Worm (Caenorhabditis elegans): ENCODE results near the gene Y42A5A.3.

Gene Y42A5A.3

ce11 chrV:11076403-11076802 is 19.4 kb downstream of the Y42A5A.3 start (continued):
- TF ChIP-seq zfp-3 (GFP tag; conservative IDR thresholded peaks at IDR 0.05) (peak; percentile 49), Y5F2A.4 (GFP tag; optimal IDR thresholded peaks at IDR 0.05) (no peak), snpc-4 (tag; optimal IDR thresholded peaks at IDR 0.05) (no peak), D1046.2 (GFP tag; IDR thresholded peaks at IDR 0.05) (no peak), aly-2 (tag; optimal IDR thresholded peaks at IDR 0.05) (peak; percentile 25), gei-8 (GFP tag; optimal IDR thresholded peaks at IDR 0.05) (no peak), skn-1 (tag; optimal IDR thresholded peaks at IDR 0.05) (no peak), dmd-8 (GFP tag; IDR thresholded peaks at IDR 0.05) (peak; percentile 81; the same call in 1 of the 2 replicates), pqm-1 (tag; optimal IDR thresholded peaks at IDR 0.05) (peak; percentile 1), lin-15B (tag; optimal IDR thresholded peaks at IDR 0.05) (no peak), dmd-6 (GFP tag; IDR thresholded peaks at IDR 0.05) (peak; percentile 22; the same call in 1 of the 2 replicates), lin-13 (GFP tag; optimal IDR thresholded peaks at IDR 0.05) (peak; percentile 50), ctbp-1 (GFP tag; IDR thresholded peaks at IDR 0.05) (peak; percentile 75), tra-1 (GFP tag; IDR thresholded peaks at IDR 0.05) (peak; percentile 46; the same call in 1 of the 2 replicates), ceh-44 (GFP tag; IDR thresholded peaks at IDR 0.05) (no peak), ztf-11 (tag; optimal IDR thresholded peaks at IDR 0.05) (no peak), hmg-1.1 (GFP tag; IDR thresholded peaks at IDR 0.05) (0 out of 2 replicates have a peak, but pooled peaks have one; percentile 26), F49E8.2 (tag; optimal IDR thresholded peaks at IDR 0.05; ENCODE audit: borderline replicate concordance) (peak; percentile 93), hlh-30 (tag; optimal IDR thresholded peaks at IDR 0.05; ENCODE audit: insufficient read depth) (peak; percentile 22), lim-7 (GFP tag; IDR thresholded peaks at IDR 0.05) (peak; percentile 57), Y105C5A.15 (GFP tag; IDR thresholded peaks at IDR 0.05) (peak; percentile 65; the same call in 1 of the 2 replicates), vab-7 (GFP tag; IDR thresholded peaks at IDR 0.05) (no peak; the same call in 1 of the 2 replicates), lin-29 (GFP tag; IDR thresholded peaks at IDR 0.05) (0 out of 2 replicates have a peak, but pooled peaks have one; percentile 9), tag-97 (GFP tag; IDR thresholded peaks at IDR 0.05) (no peak), F44E2.7 (GFP tag; IDR thresholded peaks at IDR 0.05) (0 out of 2 replicates have a peak, but pooled peaks have one; percentile 30)

DNA sequence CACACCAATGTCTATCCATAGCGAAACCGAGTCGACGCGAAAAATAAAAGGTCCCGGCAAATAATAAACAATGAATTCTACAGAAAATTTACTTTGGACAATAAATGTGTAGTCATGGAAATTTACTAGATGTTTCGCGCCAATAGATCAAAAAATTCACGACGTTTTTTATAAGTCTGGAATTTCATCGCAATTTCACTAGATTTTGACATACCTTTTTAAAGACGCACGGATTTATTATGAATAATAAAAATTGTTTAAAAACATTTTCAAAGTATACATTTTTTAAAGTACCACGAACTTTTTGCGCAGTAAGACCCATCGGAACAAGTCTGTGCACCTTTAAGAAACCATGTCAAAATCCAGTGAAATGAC is 19.8 kb downstream of the Y42A5A.3 start:
- no peak for TF ChIP-seq fos-1 (tag; optimal IDR thresholded peaks at IDR 0.05)
- TF ChIP-seq tag-97 (GFP tag; IDR thresholded peaks at IDR 0.05), result 0 out of 2 replicates have a peak, but pooled peaks have one; percentile 39
- no peak for TF ChIP-seq madf-9 (GFP tag; conservative IDR thresholded peaks at IDR 0.05)
- TF ChIP-seq F10B5.3 (tag; optimal IDR thresholded peaks at IDR 0.05), result peak; percentile 16
- no peak for TF ChIP-seq mes-2 (tag; optimal IDR thresholded peaks at IDR 0.05; ENCODE audit: poor library complexity, severe bottlenecking)
- TF ChIP-seq T26A8.4 (GFP tag; IDR thresholded peaks at IDR 0.05), result 0 out of 2 replicates have a peak, but pooled peaks have one; percentile 48
- no peak for TF ChIP-seq ama-1 (optimal IDR thresholded peaks at IDR 0.05)

- TF ChIP-seq nhr-28 (tag; optimal IDR thresholded peaks at IDR 0.05), result no peak
- peak; percentile 28 for TF ChIP-seq dve-1 (tag; optimal IDR thresholded peaks at IDR 0.05; ENCODE audit: insufficient read depth)
- TF ChIP-seq hlh-30 (tag; optimal IDR thresholded peaks at IDR 0.05; ENCODE audit: insufficient read depth), result peak; percentile 65
- TF ChIP-seq nhr-48 (tag; optimal IDR thresholded peaks at IDR 0.05), result no peak
- TF ChIP-seq zfp-3 (GFP tag; conservative IDR thresholded peaks at IDR 0.05), result 0 out of 2 replicates have a peak, but pooled peaks have one; percentile 41
- no peak for TF ChIP-seq daf-12 (tag; optimal IDR thresholded peaks at IDR 0.05)
- no peak for TF ChIP-seq Y105C5A.15 (GFP tag; IDR thresholded peaks at IDR 0.05)
- no peak for TF ChIP-seq php-3 (GFP tag; IDR thresholded peaks at IDR 0.05)
- TF ChIP-seq snpc-1.2 (GFP tag; IDR thresholded peaks at IDR 0.05), result no peak
- TF ChIP-seq mdt-29 (GFP tag; IDR thresholded peaks at IDR 0.05), result no peak
- TF ChIP-seq arid-1 (GFP tag; conservative IDR thresholded peaks at IDR 0.05), result no peak; the same call in 1 of the 2 replicates
- no peak for TF ChIP-seq zip-2 (tag; optimal IDR thresholded peaks at IDR 0.05)
- TF ChIP-seq ctbp-1 (GFP tag; IDR thresholded peaks at IDR 0.05), result peak; percentile 74
- TF ChIP-seq mdl-1 (tag; optimal IDR thresholded peaks at IDR 0.05), result peak in 1 of 2 experiments; percentile 81
- TF ChIP-seq lin-38 (GFP tag; IDR thresholded peaks at IDR 0.05), result peak; percentile 42
- no peak for TF ChIP-seq daf-19 (GFP tag; conservative IDR thresholded peaks at IDR 0.05)
- no peak for TF ChIP-seq F26F4.8 (GFP tag; conservative IDR thresholded peaks at IDR 0.05)
- TF ChIP-seq ces-1 (GFP tag; optimal IDR thresholded peaks at IDR 0.05), result no peak
- peak; percentile 39 for TF ChIP-seq mes-2 (tag; optimal IDR thresholded peaks at IDR 0.05; ENCODE audit: poor library complexity, severe bottlenecking)
- no peak for TF ChIP-seq ZK546.5 (tag; optimal IDR thresholded peaks at IDR 0.05)
- no peak for TF ChIP-seq spr-1 (tag; optimal IDR thresholded peaks at IDR 0.05)
Measured at ce11 chrV:11075209-11076027, 20.4 kb downstream of the Y42A5A.3 start.

Data from whole organism, L4 larva.